Fruit fly (Drosophila melanogaster) whole organism, embryonic: ENCODE data around the gene CG9948.
A peak's percentile ranks its signal among the peaks of the same experiment; 100 is the strongest.

ENCODE experiments used
- B-H1 ChIP-seq: fragments of 200-800 bp; sonication (Bioruptor generic); IDR thresholded peaks from 3 replicates; pipeline ENCODE4 v1.3.6; 2022; ENCODE audit warnings: missing biosample characterization, missing genetic modification characterization
- CG10654 ChIP-seq: fragments of 200-800 bp; sonication (Bioruptor generic); optimal IDR thresholded peaks from 2 replicates; lab custom pipeline; 2016; ENCODE audit warnings: missing biosample characterization, missing genetic modification characterization
- CG11504 ChIP-seq: fragments of 200-800 bp; sonication (Bioruptor generic); optimal IDR thresholded peaks from 3 replicates; lab custom pipeline; 2019; ENCODE audit warnings: missing biosample characterization, mild to moderate bottlenecking, missing genetic modification characterization, moderate library complexity
- CG11695 ChIP-seq: fragments of 200-800 bp; sonication (Bioruptor generic); IDR thresholded peaks from 3 replicates; pipeline ENCODE4 v1.3.6; 2022; ENCODE audit warnings: missing biosample characterization, missing genetic modification characterization
- CG11696 ChIP-seq: fragments of 200-800 bp; sonication (Bioruptor generic); IDR thresholded peaks from 2 replicates; pipeline ENCODE4 v1.3.6; 2022; ENCODE audit warnings: missing biosample characterization, missing genetic modification characterization
- CG12299 ChIP-seq: fragments of 200-800 bp; sonication (Bioruptor generic); optimal IDR thresholded peaks from 2 replicates; lab custom pipeline; 2018; ENCODE audit warnings: missing biosample characterization, mild to moderate bottlenecking, missing genetic modification characterization
- CG13424 ChIP-seq: fragments of 200-800 bp; sonication (Bioruptor generic); optimal IDR thresholded peaks from 2 replicates; lab custom pipeline; 2019; ENCODE audit warnings: missing biosample characterization, mild to moderate bottlenecking, missing genetic modification characterization, moderate library complexity
- CG14050 ChIP-seq: fragments of 200-800 bp; sonication (Bioruptor generic); IDR thresholded peaks from 3 replicates; pipeline ENCODE4 v1.3.6; 2022; ENCODE audit warnings: missing biosample characterization, missing genetic modification characterization
- CG15601 ChIP-seq: fragments of 200-800 bp; sonication (Bioruptor generic); optimal IDR thresholded peaks from 3 replicates; lab custom pipeline; 2019; ENCODE audit warnings: missing biosample characterization, mild to moderate bottlenecking, missing genetic modification characterization, moderate library complexity
- CG17361 ChIP-seq: fragments of 200-800 bp; sonication (Bioruptor generic); IDR thresholded peaks from 3 replicates; pipeline ENCODE4 v1.3.6; 2022; ENCODE audit warnings: missing biosample characterization, missing genetic modification characterization
- CG17802 ChIP-seq: fragments of 200-800 bp; sonication (Bioruptor generic); optimal IDR thresholded peaks from 2 replicates; lab custom pipeline; 2018; ENCODE audit warnings: missing biosample characterization, mild to moderate bottlenecking, missing genetic modification characterization, moderate library complexity
- CG17829 ChIP-seq: fragments of 200-800 bp; optimal IDR thresholded peaks from 2 replicates; lab custom pipeline; 2019; ENCODE audit warnings: missing biosample characterization, mild to moderate bottlenecking, missing genetic modification characterization, moderate library complexity
- CG2678 ChIP-seq: fragments of 200-800 bp; sonication (Bioruptor generic); optimal IDR thresholded peaks from 3 replicates; lab custom pipeline; 2019; ENCODE audit warnings: missing biosample characterization, mild to moderate bottlenecking, missing genetic modification characterization, moderate library complexity
- CG32767 ChIP-seq: fragments of 200-800 bp; sonication (Bioruptor generic); IDR thresholded peaks from 2 replicates; pipeline ENCODE4 v1.3.6; 2022; ENCODE audit warnings: missing biosample characterization, missing genetic modification characterization
- CG4707 ChIP-seq: fragments of 200-800 bp; sonication (Bioruptor generic); optimal IDR thresholded peaks from 2 replicates; lab custom pipeline; 2018; ENCODE audit warnings: missing biosample characterization, mild to moderate bottlenecking, missing genetic modification characterization, moderate library complexity
- CG6254 ChIP-seq: fragments of 200-800 bp; sonication (Bioruptor generic); optimal IDR thresholded peaks from 3 replicates; lab custom pipeline; 2017; ENCODE audit warnings: mild to moderate bottlenecking, missing biosample characterization, missing genetic modification reagents, missing genetic modification characterization
- CG7556 ChIP-seq: fragments of 200-800 bp; sonication (Bioruptor generic); optimal IDR thresholded peaks from 2 replicates; lab custom pipeline; 2017; ENCODE audit warnings: missing biosample characterization, mild to moderate bottlenecking, missing genetic modification characterization
- CG7839 ChIP-seq: fragments of 200-800 bp; sonication (Bioruptor generic); optimal IDR thresholded peaks from 3 replicates; lab custom pipeline; 2018; ENCODE audit warnings: missing biosample characterization, mild to moderate bottlenecking, missing genetic modification characterization, moderate library complexity
- CoRest ChIP-seq: fragments of 200-800 bp; sonication (Bioruptor generic); optimal IDR thresholded peaks from 3 replicates; lab custom pipeline; 2018; ENCODE audit warnings: missing biosample characterization, mild to moderate bottlenecking, missing genetic modification characterization, moderate library complexity
- Hr51 ChIP-seq, 2 experiments: fragments of 200-800 bp; sonication (Bioruptor generic); optimal IDR thresholded peaks; 2 replicates in 1 of 2; 3 replicates in 1 of 2; lab custom pipeline; 2016 to 2018; ENCODE audit warnings: missing biosample characterization in 2 of 2, missing genetic modification characterization in 2 of 2, mild to moderate bottlenecking in 1 of 2, moderate library complexity in 1 of 2
- Med ChIP-seq: fragments of 200-800 bp; sonication (Bioruptor generic); peaks from one replicate; lab custom pipeline; 2016; ENCODE audit warnings: missing biosample characterization, missing genetic modification characterization, mild to moderate bottlenecking, inconsistent platforms, moderate library complexity
- Nf-YC ChIP-seq: fragments of 200-800 bp; optimal IDR thresholded peaks from 3 replicates; lab custom pipeline; 2019; ENCODE audit warnings: missing biosample characterization, mild to moderate bottlenecking, missing genetic modification characterization, moderate library complexity
- PHDP ChIP-seq: fragments of 200-800 bp; sonication (Bioruptor generic); optimal IDR thresholded peaks from 3 replicates; lab custom pipeline; 2018; ENCODE audit warnings: missing biosample characterization, mild to moderate bottlenecking, missing genetic modification characterization, moderate library complexity
- Ravus ChIP-seq: fragments of 200-800 bp; sonication (Bioruptor generic); IDR thresholded peaks from 2 replicates; pipeline ENCODE4 v1.3.6; 2022; ENCODE audit warnings: missing biosample characterization, missing genetic modification characterization
- Rx ChIP-seq: fragments of 200-800 bp; sonication (Bioruptor generic); IDR thresholded peaks from 2 replicates; pipeline ENCODE4 v1.3.6; 2022; ENCODE audit warnings: missing biosample characterization, missing genetic modification characterization
- Sin3A ChIP-seq: fragments of >200 bp; optimal IDR thresholded peaks from 2 replicates; lab custom pipeline; 2018
- abd-A ChIP-seq: fragments of 200-800 bp; sonication (Bioruptor generic); optimal IDR thresholded peaks from 3 replicates; lab custom pipeline; 2019; ENCODE audit warnings: missing biosample characterization, mild to moderate bottlenecking, missing genetic modification characterization, moderate library complexity
- cg ChIP-seq: fragments of 200-800 bp; sonication (Bioruptor generic); optimal IDR thresholded peaks from 3 replicates; lab custom pipeline; 2019; ENCODE audit warnings: missing biosample characterization, mild to moderate bottlenecking, missing genetic modification characterization, moderate library complexity
- croc ChIP-seq: fragments of 200-800 bp; sonication (Bioruptor generic); conservative IDR thresholded peaks from 3 replicates; pipeline ENCODE4 v1.3.6; 2022; ENCODE audit warnings: missing biosample characterization, missing genetic modification characterization
- dpn ChIP-seq, 2 experiments: fragments of 200-800 bp; sonication (Bioruptor generic); optimal IDR thresholded peaks; 3 replicates each; lab custom pipeline; 2016; ENCODE audit warnings: missing biosample characterization in 2 of 2, missing genetic modification characterization in 2 of 2
- dysf ChIP-seq: fragments of 200-800 bp; sonication (Bioruptor generic); IDR thresholded peaks from 3 replicates; pipeline ENCODE4 v1.3.6; 2022; ENCODE audit warnings: missing biosample characterization, missing genetic modification characterization
- eve ChIP-seq, 2 experiments: fragments of >200 bp; optimal IDR thresholded peaks; 2 replicates each; lab custom pipeline; 2017; ENCODE audit warnings: missing biosample characterization in 2 of 2, missing genetic modification characterization in 2 of 2
- lilli ChIP-seq: fragments of 200-800 bp; sonication (Bioruptor generic); optimal IDR thresholded peaks from 3 replicates; lab custom pipeline; 2016; ENCODE audit warnings: missing biosample characterization, missing genetic modification characterization
- lmd ChIP-seq: fragments of 200-800 bp; sonication (Bioruptor generic); IDR thresholded peaks from 2 replicates; pipeline ENCODE4 v1.3.6; 2022; ENCODE audit warnings: missing biosample characterization, missing genetic modification characterization
- luna ChIP-seq: fragments of 200-800 bp; sonication (Bioruptor generic); optimal IDR thresholded peaks from 2 replicates; lab custom pipeline; 2016; ENCODE audit warnings: missing biosample characterization, missing genetic modification characterization
- odd ChIP-seq: fragments of 200-800 bp; sonication (Bioruptor generic); optimal IDR thresholded peaks from 2 replicates; lab custom pipeline; 2017; ENCODE audit warnings: missing biosample characterization, mild to moderate bottlenecking, missing genetic modification characterization
- pros ChIP-seq: fragments of 200-800 bp; sonication (Bioruptor generic); optimal IDR thresholded peaks from 3 replicates; lab custom pipeline; 2019; ENCODE audit warnings: missing biosample characterization, mild to moderate bottlenecking, missing genetic modification characterization, moderate library complexity
- ro ChIP-seq: fragments of 200-800 bp; sonication (Bioruptor generic); IDR thresholded peaks from 2 replicates; pipeline ENCODE4 v1.3.6; 2022; ENCODE audit warnings: missing biosample characterization, missing genetic modification characterization
- row ChIP-seq: fragments of 200-800 bp; sonication (Bioruptor generic); IDR thresholded peaks from 3 replicates; pipeline ENCODE4 v1.3.6; 2022; ENCODE audit warnings: missing biosample characterization, missing genetic modification characterization
- scrt ChIP-seq: fragments of 200-800 bp; sonication (Bioruptor generic); optimal IDR thresholded peaks from 2 replicates; lab custom pipeline; 2018; ENCODE audit warnings: missing biosample characterization, mild to moderate bottlenecking, missing genetic modification characterization, moderate library complexity
- sens ChIP-seq: fragments of 200-800 bp; sonication (Bioruptor generic); peaks from one replicate; lab custom pipeline; 2016; ENCODE audit warnings: missing biosample characterization, missing genetic modification characterization
- sisA ChIP-seq: fragments of 200-800 bp; sonication (Bioruptor generic); IDR thresholded peaks from 2 replicates; pipeline ENCODE4 v1.3.6; 2022; ENCODE audit warnings: missing biosample characterization, missing genetic modification characterization
- sr ChIP-seq: fragments of 200-800 bp; sonication (Bioruptor generic); IDR thresholded peaks from 3 replicates; pipeline ENCODE4 v1.3.6; 2022; ENCODE audit warnings: missing biosample characterization, missing genetic modification characterization
- sug ChIP-seq: fragments of 200-800 bp; optimal IDR thresholded peaks from 2 replicates; lab custom pipeline; 2019; ENCODE audit warnings: missing biosample characterization, mild to moderate bottlenecking, missing genetic modification characterization, moderate library complexity
- unc-4 ChIP-seq: fragments of 200-800 bp; sonication (Bioruptor generic); IDR thresholded peaks from 2 replicates; pipeline ENCODE4 v1.3.6; 2022; ENCODE audit warnings: missing biosample characterization, missing genetic modification characterization; ENCODE audit not compliant: partially characterized antibody
- unpg ChIP-seq: fragments of 200-800 bp; sonication (Bioruptor generic); optimal IDR thresholded peaks from 3 replicates; lab custom pipeline; 2018; ENCODE audit warnings: missing biosample characterization, mild to moderate bottlenecking, missing genetic modification characterization, moderate library complexity
- wek ChIP-seq: fragments of 200-800 bp; sonication (Bioruptor generic); optimal IDR thresholded peaks from 3 replicates; lab custom pipeline; 2018; ENCODE audit warnings: missing biosample characterization, mild to moderate bottlenecking, missing genetic modification characterization, moderate library complexity
- yki ChIP-seq: fragments of >200 bp; optimal IDR thresholded peaks from 3 replicates; lab custom pipeline; 2018

CG9948 gene

dm6 chr3L:6943204-6943947, 12.4 kb upstream of the CG9948 start (continued):
- TF ChIP-seq CG6254 (GFP tag; lab: Kevin White, UChicago): no peak
- TF ChIP-seq ro (GFP tag; lab: Robert Waterston, UW): no peak
- no peak for TF ChIP-seq CG17802 (tag; lab: Kevin White, UChicago)
- TF ChIP-seq luna (GFP tag; lab: Kevin White, UChicago): no peak
- TF ChIP-seq abd-A: peak; percentile 36
- no peak for TF ChIP-seq pros (GFP tag; lab: Kevin White, UChicago)
- no peak for TF ChIP-seq CG11696 (GFP tag; lab: Robert Waterston, UW)
- TF ChIP-seq yki: peak; percentile 28
- TF ChIP-seq unc-4 (GFP tag; lab: Robert Waterston, UW): 0 out of 2 replicates have a peak, but pooled peaks have one; percentile 24
- TF ChIP-seq sisA (GFP tag; lab: Robert Waterston, UW): no peak
- TF ChIP-seq cg (GFP tag; lab: Kevin White, UChicago): peak; percentile 64
- peak; percentile 15 for TF ChIP-seq scrt
- TF ChIP-seq B-H1 (GFP tag; lab: Robert Waterston, UW): no peak
- TF ChIP-seq Sin3A (lab: Kevin White, UChicago): no peak
- TF ChIP-seq, all 482 proteins: peak for 20

dm6 chr3L:6943948-6944319, 11.9 kb upstream of the CG9948 start:
- TF ChIP-seq CoRest (tag; lab: Kevin White, UChicago) (peak; percentile 28), wek (GFP tag; lab: Kevin White, UChicago) (no peak), Med (GFP tag; lab: Kevin White, UChicago) (peak; percentile 76), odd (GFP tag; lab: Kevin White, UChicago) (peak; percentile 29), CG15601 (tag; lab: Kevin White, UChicago) (no peak), unpg (GFP tag; lab: Kevin White, UChicago) (peak; percentile 34), luna (GFP tag; lab: Kevin White, UChicago) (no peak), eve (GFP tag; optimal IDR thresholded peaks at IDR 0.05; lab: Kevin White, UChicago) (peak in 1 of 2 experiments; percentile 27), CG17361 (GFP tag; lab: Robert Waterston, UW) (0 out of 3 replicates have a peak, but pooled peaks have one; percentile 34), CG2678 (tag; lab: Kevin White, UChicago) (peak; percentile 26), row (GFP tag; lab: Robert Waterston, UW) (peak; percentile 39; the same call in 2 of the 3 replicates), lilli (GFP tag; lab: Kevin White, UChicago) (peak; percentile 16), CG13424 (tag; lab: Kevin White, UChicago) (peak; percentile 58), CG17829 (tag; lab: Kevin White, UChicago) (peak; percentile 4), CG7839 (tag; lab: Kevin White, UChicago) (peak; percentile 6), CG11504 (peak; percentile 26), Ravus (GFP tag; lab: Robert Waterston, UW) (no peak), lmd (GFP tag; lab: Robert Waterston, UW) (peak; percentile 38; the same call in 1 of the 2 replicates), CG10654 (GFP tag; lab: Kevin White, UChicago) (no peak), PHDP (tag; lab: Kevin White, UChicago) (peak; percentile 21), dpn (GFP tag; optimal IDR thresholded peaks at IDR 0.05; lab: Kevin White, UChicago) (peak in 1 of 2 experiments; percentile 11), sr (peak; percentile 80; the same call in 2 of the 3 replicates), Hr51 (GFP tag; optimal IDR thresholded peaks at IDR 0.05; lab: Kevin White, UChicago) (peak in 1 of 2 experiments; percentile 40), CG11695 (no peak), Rx (no peak), Nf-YC (tag; lab: Kevin White, UChicago) (peak; percentile 1), sug (tag; lab: Kevin White, UChicago) (no peak), CG32767 (GFP tag; lab: Robert Waterston, UW) (0 out of 2 replicates have a peak, but pooled peaks have one; percentile 10), CG14050 (GFP tag; lab: Robert Waterston, UW) (no peak), croc (no peak), CG12299 (tag; lab: Kevin White, UChicago) (peak; percentile 17), sens (GFP tag; lab: Kevin White, UChicago) (peak; percentile 59), CG4707 (GFP tag; lab: Kevin White, UChicago) (no peak), dysf (GFP tag; lab: Robert Waterston, UW) (peak; percentile 46; the same call in 1 of the 3 replicates), CG7556 (peak; percentile 25)
